Worm (Caenorhabditis elegans): ENCODE data around the gene F41F3.1.

Gene F41F3.1

DNA sequence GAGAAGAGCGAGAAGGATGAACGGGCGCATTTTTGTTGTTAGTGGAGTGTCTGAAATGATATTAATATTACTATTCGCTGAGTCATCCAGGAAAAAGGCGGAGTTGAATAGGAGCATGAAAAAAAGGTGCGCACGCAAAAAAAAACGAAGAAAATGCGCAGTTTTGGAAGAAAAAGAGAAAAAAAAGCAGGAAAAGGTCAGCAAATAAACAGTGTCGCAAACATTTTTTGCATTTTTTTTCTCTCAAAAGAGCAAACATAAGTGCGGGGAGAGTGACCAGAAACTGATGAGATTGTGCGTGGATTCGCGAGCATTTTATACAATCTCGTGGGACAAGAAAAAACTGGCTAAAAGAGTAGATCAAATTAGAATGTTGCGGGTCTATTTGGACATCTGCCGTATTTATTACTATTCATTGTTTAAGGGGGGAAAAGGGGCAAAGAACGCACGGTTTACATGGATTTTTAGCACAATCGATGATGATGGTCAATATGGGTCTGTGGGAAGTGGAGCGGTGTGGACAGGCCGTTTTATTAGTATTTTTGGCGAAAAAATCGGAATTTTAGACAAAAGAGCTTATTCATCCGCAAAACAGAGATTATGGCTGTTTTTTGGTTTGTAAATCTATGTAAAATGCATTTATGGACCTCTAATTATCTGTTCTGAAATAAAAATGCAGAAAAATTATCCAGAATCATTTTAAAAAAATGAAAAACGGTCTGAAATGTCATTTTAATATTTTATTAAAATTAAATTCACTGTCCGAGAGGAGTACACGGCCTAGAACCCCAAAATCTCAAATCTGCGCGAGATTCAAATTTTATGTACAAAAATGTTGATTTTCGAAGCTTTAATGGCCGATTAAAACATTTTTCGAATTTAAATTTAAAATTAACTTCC, 38.3 kb downstream of the F41F3.1 start, which contains the start of gene cpg-8:
Gene cpg-8, minus strand, starts transcription at position 51 of the 900 bp plus-strand sequence.
- TF ChIP-seq lir-3 (tag; optimal IDR thresholded peaks at IDR 0.05; ENCODE audit: poor library complexity) (peak; percentile 3), mef-2 (tag; optimal IDR thresholded peaks at IDR 0.05) (no peak), lin-35 (GFP tag; optimal IDR thresholded peaks at IDR 0.05) (peak in 1 of 2 experiments; percentile 59), dpl-1 (GFP tag; optimal IDR thresholded peaks at IDR 0.05) (peak; percentile 22 to 61 (median 51)), C16A3.4 (tag; optimal IDR thresholded peaks at IDR 0.05) (peak; percentile 4), efl-1 (optimal IDR thresholded peaks at IDR 0.05) (peak; percentile 52 to 58), efl-1 (GFP tag; optimal IDR thresholded peaks at IDR 0.05 in 1 of 2) (peak; percentile 54 to 95), mab-9 (GFP tag; IDR thresholded peaks at IDR 0.05) (no peak)

DNA sequence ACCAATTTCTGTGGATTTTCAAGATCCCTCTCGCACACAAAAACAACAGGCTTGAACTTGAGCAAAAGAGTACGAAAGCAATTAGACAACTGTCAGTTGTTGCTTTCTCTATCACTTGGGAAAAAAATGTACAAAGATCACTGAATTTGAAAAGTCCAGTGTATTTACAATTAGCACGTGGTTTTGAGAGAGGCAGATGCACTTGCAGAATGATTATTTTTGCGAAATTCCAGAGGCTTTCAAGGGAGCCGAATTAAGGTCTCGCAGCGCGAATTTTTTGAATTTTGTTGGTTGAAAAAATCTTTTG, 38.9 kb downstream of the F41F3.1 start:
- TF ChIP-seq nhr-85 (tag), result no peak
- TF ChIP-seq snu-23 (GFP tag; optimal IDR thresholded peaks at IDR 0.05), result peak; percentile 28
- no peak for TF ChIP-seq hlh-17 (GFP tag; optimal IDR thresholded peaks at IDR 0.05; ENCODE audit: borderline replicate concordance)
- no peak for TF ChIP-seq hlh-4 (tag; optimal IDR thresholded peaks at IDR 0.05)
- TF ChIP-seq lin-14 (GFP tag; optimal IDR thresholded peaks at IDR 0.05), result peak; percentile 69
- TF ChIP-seq ces-1 (GFP tag; optimal IDR thresholded peaks at IDR 0.05), result no peak
- TF ChIP-seq C16A3.4 (tag; optimal IDR thresholded peaks at IDR 0.05), result no peak
- TF ChIP-seq rnt-1 (tag; optimal IDR thresholded peaks at IDR 0.05), result peak; percentile 69
- no peak for TF ChIP-seq vab-15 (tag; optimal IDR thresholded peaks at IDR 0.05)
- TF ChIP-seq lin-35 (GFP tag; optimal IDR thresholded peaks at IDR 0.05), result no peak
- no peak for TF ChIP-seq ztf-4 (tag; optimal IDR thresholded peaks at IDR 0.05)
- peak; percentile 46 for TF ChIP-seq tbx-2 (tag; optimal IDR thresholded peaks at IDR 0.05)
- TF ChIP-seq nhr-19 (GFP tag; conservative IDR thresholded peaks at IDR 0.05), result peak; percentile 39; the same call in 1 of the 2 replicates
- no peak for TF ChIP-seq ceh-82 (tag; optimal IDR thresholded peaks at IDR 0.05)
- no peak for TF ChIP-seq sup-37 (GFP tag; optimal IDR thresholded peaks at IDR 0.05)
- TF ChIP-seq unc-62 (GFP tag; optimal IDR thresholded peaks at IDR 0.05), result no peak
- TF ChIP-seq fkh-4 (tag; optimal IDR thresholded peaks at IDR 0.05; ENCODE audit: borderline replicate concordance), result no peak
- TF ChIP-seq mdl-1 (tag; optimal IDR thresholded peaks at IDR 0.05), result peak in 1 of 2 experiments; percentile 27
- no peak for TF ChIP-seq F16B12.6 (tag; optimal IDR thresholded peaks at IDR 0.05)
- TF ChIP-seq lsy-2 (tag; optimal IDR thresholded peaks at IDR 0.05), result peak; percentile 28 to 56
- TF ChIP-seq nhr-20 (tag; optimal IDR thresholded peaks at IDR 0.05), result peak; percentile 61
- no peak for TF ChIP-seq tlp-1 (tag; optimal IDR thresholded peaks at IDR 0.05)
- TF ChIP-seq nhr-237 (tag; optimal IDR thresholded peaks at IDR 0.05), result no peak
- TF ChIP-seq isw-1 (GFP tag; IDR thresholded peaks at IDR 0.05), result no peak
- TF ChIP-seq elt-2 (tag; optimal IDR thresholded peaks at IDR 0.05), result no peak
- TF ChIP-seq pag-3 (tag; optimal IDR thresholded peaks at IDR 0.05; ENCODE audit: borderline replicate concordance, insufficient read depth), result no peak
- TF ChIP-seq unc-130 (tag; optimal IDR thresholded peaks at IDR 0.05), result peak; percentile 32
- no peak for TF ChIP-seq irx-1 (tag; optimal IDR thresholded peaks at IDR 0.05)
- TF ChIP-seq ets-5 (GFP tag; IDR thresholded peaks at IDR 0.05), result no peak
- peak; percentile 64 for TF ChIP-seq nhr-71 (tag; optimal IDR thresholded peaks at IDR 0.05)
- no peak for TF ChIP-seq ceh-8 (GFP tag; optimal IDR thresholded peaks at IDR 0.05)

DNA sequence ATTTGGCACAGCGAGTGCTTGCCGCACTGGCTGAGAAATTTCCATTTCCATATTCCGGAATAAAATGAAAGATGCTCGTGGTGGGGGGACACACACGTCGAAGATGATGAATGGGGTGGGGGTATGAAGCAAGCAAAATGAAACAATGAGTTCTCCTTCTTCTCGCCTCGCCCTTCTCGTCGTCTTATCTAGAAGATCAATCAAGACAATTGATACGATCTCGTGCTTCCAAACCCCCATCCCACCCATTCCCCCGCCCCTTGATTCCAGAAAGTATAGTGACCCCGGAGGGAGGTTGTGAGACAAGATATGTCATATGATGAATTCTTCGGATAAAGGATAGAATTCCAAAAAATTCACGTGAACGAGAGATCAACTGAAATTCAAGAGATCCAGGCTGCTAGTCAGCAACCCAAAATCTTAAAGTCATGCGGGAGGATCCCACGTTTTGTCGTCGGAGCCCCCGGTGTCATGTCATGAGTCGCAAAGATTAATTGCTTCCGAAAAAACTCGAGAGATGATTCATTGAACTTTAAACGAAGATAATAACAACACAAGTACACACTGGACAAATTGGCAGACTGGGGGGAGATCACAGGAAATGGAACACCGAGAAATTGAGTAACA, 40.2 kb downstream of the F41F3.1 start:
- TF ChIP-seq mdl-1 (tag; optimal IDR thresholded peaks at IDR 0.05) (peak in 1 of 2 experiments; percentile 23), nhr-12 (tag; optimal IDR thresholded peaks at IDR 0.05) (no peak), fos-1 (tag; optimal IDR thresholded peaks at IDR 0.05) (no peak), C16A3.4 (tag; optimal IDR thresholded peaks at IDR 0.05) (no peak), elt-2 (tag; optimal IDR thresholded peaks at IDR 0.05) (no peak), lir-3 (tag; optimal IDR thresholded peaks at IDR 0.05; ENCODE audit: poor library complexity) (peak; percentile 57), snu-23 (GFP tag; optimal IDR thresholded peaks at IDR 0.05) (peak; percentile 11), snpc-4 (tag; optimal IDR thresholded peaks at IDR 0.05) (no peak), tlp-1 (tag; optimal IDR thresholded peaks at IDR 0.05) (no peak), swsn-7 (tag; optimal IDR thresholded peaks at IDR 0.05) (no peak), F16B12.6 (tag; optimal IDR thresholded peaks at IDR 0.05) (no peak), fkh-10 (GFP tag; optimal IDR thresholded peaks at IDR 0.05) (no peak), ces-1 (GFP tag; optimal IDR thresholded peaks at IDR 0.05) (no peak), ama-1 (optimal IDR thresholded peaks at IDR 0.05) (no peak), sup-37 (GFP tag; optimal IDR thresholded peaks at IDR 0.05) (peak; percentile 43), ztf-11 (tag; optimal IDR thresholded peaks at IDR 0.05) (no peak), unc-86 (tag; optimal IDR thresholded peaks at IDR 0.05) (no peak), skn-1 (tag; optimal IDR thresholded peaks at IDR 0.05) (no peak), aly-2 (tag; optimal IDR thresholded peaks at IDR 0.05) (no peak), lin-14 (GFP tag; optimal IDR thresholded peaks at IDR 0.05) (peak; percentile 56), ets-5 (GFP tag; IDR thresholded peaks at IDR 0.05) (no peak)

All from whole organism, L1 larva.